Worm (Caenorhabditis elegans) whole organism, L3 larva: ENCODE measurements around the gene ras-1.

Source experiments
- egl-27 ChIP-seq: sonication (generic microtip); optimal IDR thresholded peaks from 4 replicates; lab custom pipeline; 2017; ENCODE audit warnings: missing biosample characterization, missing genetic modification reagents, missing genetic modification characterization
- lin-39 ChIP-seq: fragments of 150-350 bp; optimal IDR thresholded peaks from 2 replicates; lab custom pipeline; 2018; ENCODE audit warnings: missing biosample characterization, missing genetic modification reagents, missing genetic modification characterization
- nhr-76 ChIP-seq: fragments of 150-350 bp; sonication (generic microtip); optimal IDR thresholded peaks from 5 replicates; lab custom pipeline; 2014; ENCODE audit warnings: missing biosample characterization, missing genetic modification characterization
- nhr-77 ChIP-seq: fragments of 150-350 bp; optimal IDR thresholded peaks from 2 replicates; lab custom pipeline; 2014; ENCODE audit warnings: missing biosample characterization, missing genetic modification characterization
- pha-4 ChIP-seq: fragments of 150-350 bp; optimal IDR thresholded peaks from 2 replicates; lab custom pipeline; 2014; ENCODE audit warnings: missing biosample characterization, missing genetic modification reagents, missing genetic modification characterization
- pqm-1 ChIP-seq: fragments of 150-350 bp; optimal IDR thresholded peaks from 2 replicates; lab custom pipeline; 2017; ENCODE audit warnings: missing biosample characterization, missing genetic modification characterization, inconsistent platforms
- zag-1 ChIP-seq: fragments of 150-350 bp; optimal IDR thresholded peaks from 2 replicates; lab custom pipeline; 2014; ENCODE audit warnings: missing biosample characterization, missing genetic modification characterization

- TF ChIP-seq zag-1 (no peak), pqm-1 (tag; lab: Kevin White, UChicago) (no peak), pha-4 (tag; lab: Kevin White, UChicago) (no peak), lin-39 (tag; lab: Kevin White, UChicago) (no peak), egl-27 (no peak), nhr-77 (tag; lab: Kevin White, UChicago) (no peak), nhr-76 (tag; lab: Kevin White, UChicago) (no peak)
These were observed 12.4 kb downstream of the ras-1 start, which contains the start of gene sop-2 for ce11 chrII:12339644-12340043.
